Fruit fly (Drosophila melanogaster) whole organism, embryonic: ENCODE results near the gene NANS.

Experiments
- Antp ChIP-seq: fragments of 200-800 bp; sonication (Bioruptor generic); optimal IDR thresholded peaks from 3 replicates; lab custom pipeline; 2016; ENCODE audit warnings: missing biosample characterization, missing genetic modification characterization
- Bgb ChIP-seq: fragments of 200-800 bp; sonication (Bioruptor generic); IDR thresholded peaks from 2 replicates; pipeline ENCODE4 v1.3.6; 2022; ENCODE audit warnings: missing biosample characterization, missing genetic modification characterization; ENCODE audit not compliant: partially characterized antibody
- CG10959 ChIP-seq: fragments of 200-800 bp; sonication (Bioruptor generic); IDR thresholded peaks from 2 replicates; pipeline ENCODE4 v1.3.6; 2022; ENCODE audit warnings: missing biosample characterization, missing genetic modification characterization
- CG11456 ChIP-seq: fragments of 200-800 bp; sonication (Bioruptor generic); IDR thresholded peaks from 3 replicates; pipeline ENCODE4 v1.3.6; 2022; ENCODE audit warnings: missing biosample characterization, missing genetic modification characterization
- CG13287 ChIP-seq: fragments of 200-800 bp; sonication (Bioruptor generic); IDR thresholded peaks from 2 replicates; pipeline ENCODE4 v1.3.6; 2022; ENCODE audit warnings: missing biosample characterization, missing genetic modification characterization; ENCODE audit not compliant: partially characterized antibody
- CG14441 ChIP-seq: fragments of 200-800 bp; sonication (Bioruptor generic); IDR thresholded peaks from 2 replicates; pipeline ENCODE4 v1.3.6; 2022; ENCODE audit warnings: missing biosample characterization, missing genetic modification characterization
- CG1529 ChIP-seq: fragments of 200-800 bp; sonication (Bioruptor generic); optimal IDR thresholded peaks from 3 replicates; lab custom pipeline; 2018; ENCODE audit warnings: missing biosample characterization, missing genetic modification characterization
- CG16813 ChIP-seq: fragments of 200-800 bp; sonication (Bioruptor generic); IDR thresholded peaks from 3 replicates; pipeline ENCODE4 v1.3.6; 2022; ENCODE audit warnings: missing biosample characterization, missing genetic modification characterization; ENCODE audit not compliant: partially characterized antibody
- CG18262 ChIP-seq: fragments of 200-800 bp; optimal IDR thresholded peaks from 3 replicates; lab custom pipeline; 2019; ENCODE audit warnings: missing biosample characterization, mild to moderate bottlenecking, missing genetic modification characterization, moderate library complexity
- CG18599 ChIP-seq: fragments of 200-800 bp; sonication (Bioruptor generic); optimal IDR thresholded peaks from 3 replicates; lab custom pipeline; 2017; ENCODE audit warnings: missing biosample characterization, missing genetic modification characterization, mild to moderate bottlenecking, moderate library complexity, missing genetic modification reagents
- CG3995 ChIP-seq: fragments of 200-800 bp; sonication (Bioruptor generic); optimal IDR thresholded peaks from 3 replicates; lab custom pipeline; 2016; ENCODE audit warnings: missing biosample characterization, missing genetic modification characterization
- CG6175 ChIP-seq: fragments of 200-800 bp; sonication (Bioruptor generic); IDR thresholded peaks from 3 replicates; pipeline ENCODE4 v1.3.6; 2022; ENCODE audit warnings: missing biosample characterization, missing genetic modification characterization
- CG8359 ChIP-seq: fragments of 200-800 bp; sonication (Bioruptor generic); optimal IDR thresholded peaks from 2 replicates; lab custom pipeline; 2017; ENCODE audit warnings: missing biosample characterization, mild to moderate bottlenecking, missing genetic modification characterization, borderline replicate concordance
- CG9437 ChIP-seq: fragments of 200-800 bp; sonication (Bioruptor generic); optimal IDR thresholded peaks from 2 replicates; lab custom pipeline; 2018; ENCODE audit warnings: missing biosample characterization, mild to moderate bottlenecking, missing genetic modification characterization
- CTCF ChIP-seq: fragments of 200-800 bp; sonication (Bioruptor generic); optimal IDR thresholded peaks from 2 replicates; lab custom pipeline; 2017; ENCODE audit warnings: missing biosample characterization, mild to moderate bottlenecking, missing genetic modification characterization, moderate library complexity
- Drgx ChIP-seq: fragments of 200-800 bp; sonication (Bioruptor generic); IDR thresholded peaks from 2 replicates; pipeline ENCODE4 v1.3.6; 2022; ENCODE audit warnings: missing biosample characterization, missing genetic modification characterization
- H2.0 ChIP-seq: fragments of 200-800 bp; sonication (Bioruptor generic); IDR thresholded peaks from 2 replicates; pipeline ENCODE4 v1.3.6; 2022; ENCODE audit warnings: missing biosample characterization, missing genetic modification characterization
- Hmr ChIP-seq: fragments of 200-800 bp; sonication (Bioruptor generic); optimal IDR thresholded peaks from 3 replicates; lab custom pipeline; 2017; ENCODE audit warnings: mild to moderate bottlenecking, missing biosample characterization, missing genetic modification reagents, missing genetic modification characterization
- Hr78 ChIP-seq, 2 experiments: fragments of 200-800 bp in 1 of 2; fragments of >200 bp in 1 of 2; sonication (Bioruptor generic) in 1 of 2; optimal IDR thresholded peaks; 2 replicates each; lab custom pipeline; 2017 to 2019; ENCODE audit warnings: missing biosample characterization in 2 of 2, missing genetic modification characterization in 2 of 2, mild to moderate bottlenecking in 1 of 2, moderate library complexity in 1 of 2
- PHDP ChIP-seq: fragments of 200-800 bp; sonication (Bioruptor generic); optimal IDR thresholded peaks from 3 replicates; lab custom pipeline; 2018; ENCODE audit warnings: missing biosample characterization, mild to moderate bottlenecking, missing genetic modification characterization, moderate library complexity
- Ptx1 ChIP-seq: fragments of 200-800 bp; sonication (Bioruptor generic); IDR thresholded peaks from 2 replicates; pipeline ENCODE4 v1.3.6; 2022; ENCODE audit warnings: missing biosample characterization, missing genetic modification characterization
- Rfx ChIP-seq: fragments of 200-800 bp; sonication (Bioruptor generic); IDR thresholded peaks from 2 replicates; pipeline ENCODE4 v1.3.6; 2022; ENCODE audit warnings: missing biosample characterization, missing genetic modification characterization
- Sin3A ChIP-seq: fragments of >200 bp; optimal IDR thresholded peaks from 2 replicates; lab custom pipeline; 2018
- Six4 ChIP-seq: fragments of 200-800 bp; sonication (Bioruptor generic); optimal IDR thresholded peaks from 2 replicates; lab custom pipeline; 2016; ENCODE audit warnings: missing biosample characterization, missing genetic modification characterization
- Xbp1 ChIP-seq: fragments of 200-800 bp; sonication (Bioruptor generic); optimal IDR thresholded peaks from 3 replicates; lab custom pipeline; 2016; ENCODE audit warnings: missing biosample characterization, mild to moderate bottlenecking, missing genetic modification characterization
- amos ChIP-seq: fragments of 200-800 bp; sonication (Bioruptor generic); IDR thresholded peaks from 2 replicates; pipeline ENCODE4 v1.3.6; 2022; ENCODE audit warnings: missing biosample characterization, missing genetic modification characterization; ENCODE audit not compliant: partially characterized antibody
- ara ChIP-seq: fragments of 200-800 bp; sonication (Bioruptor generic); IDR thresholded peaks from 2 replicates; pipeline ENCODE4 v1.3.6; 2022; ENCODE audit warnings: missing biosample characterization, missing genetic modification characterization
- bab2 ChIP-seq: fragments of 200-800 bp; sonication (Bioruptor generic); optimal IDR thresholded peaks from 2 replicates; lab custom pipeline; 2016; ENCODE audit warnings: missing biosample characterization, missing genetic modification characterization
- cas ChIP-seq: fragments of 200-800 bp; sonication (Bioruptor generic); IDR thresholded peaks from 2 replicates; pipeline ENCODE4 v1.3.6; 2022; ENCODE audit warnings: missing biosample characterization, missing genetic modification characterization
- crp ChIP-seq, 2 experiments: fragments of 200-800 bp; sonication (Bioruptor generic); optimal IDR thresholded peaks; 2 replicates in 1 of 2; 3 replicates in 1 of 2; lab custom pipeline; 2017; ENCODE audit warnings: missing biosample characterization in 2 of 2, missing genetic modification characterization in 2 of 2, mild to moderate bottlenecking in 1 of 2, moderate library complexity in 1 of 2
- eve ChIP-seq, 2 experiments: fragments of >200 bp; optimal IDR thresholded peaks; 2 replicates each; lab custom pipeline; 2017; ENCODE audit warnings: missing biosample characterization in 2 of 2, missing genetic modification characterization in 2 of 2
- gcm2 ChIP-seq: fragments of 200-800 bp; sonication (Bioruptor generic); optimal IDR thresholded peaks from 2 replicates; lab custom pipeline; 2016; ENCODE audit warnings: missing biosample characterization, missing genetic modification characterization
- h ChIP-seq: fragments of >200 bp; optimal IDR thresholded peaks from 2 replicates; lab custom pipeline; 2017
- knrl ChIP-seq: fragments of 200-800 bp; sonication (Bioruptor generic); IDR thresholded peaks from 3 replicates; pipeline ENCODE4 v1.3.6; 2022; ENCODE audit warnings: missing biosample characterization, missing genetic modification characterization; ENCODE audit not compliant: partially characterized antibody
- sd ChIP-seq: fragments of 200-800 bp; sonication (Bioruptor generic); optimal IDR thresholded peaks from 3 replicates; lab custom pipeline; 2018; ENCODE audit warnings: missing biosample characterization, mild to moderate bottlenecking, missing genetic modification characterization, moderate library complexity
- stwl ChIP-seq: fragments of 200-800 bp; sonication (Bioruptor generic); optimal IDR thresholded peaks from 3 replicates; lab custom pipeline; 2018; ENCODE audit warnings: missing biosample characterization, mild to moderate bottlenecking, missing genetic modification characterization, moderate library complexity
- tll ChIP-seq, 2 experiments: fragments of 200-800 bp in 1 of 2; fragments of >200 bp in 1 of 2; sonication (Bioruptor generic) in 1 of 2; optimal IDR thresholded peaks; 2 replicates each; lab custom pipeline; 2017 to 2019; ENCODE audit warnings: missing biosample characterization in 2 of 2, missing genetic modification characterization in 2 of 2, mild to moderate bottlenecking in 1 of 2, moderate library complexity in 1 of 2
- tx ChIP-seq: fragments of 200-800 bp; sonication (Bioruptor generic); optimal IDR thresholded peaks from 2 replicates; lab custom pipeline; 2016; ENCODE audit warnings: missing biosample characterization, missing genetic modification characterization
- z ChIP-seq: fragments of 200-800 bp; sonication (Bioruptor generic); IDR thresholded peaks from 3 replicates; pipeline ENCODE4 v1.3.6; 2022; ENCODE audit warnings: missing biosample characterization, missing genetic modification characterization

Gene NANS

dm6 chr3R:12383784-12384183, 42.6 kb upstream of the NANS start:
- TF ChIP-seq bab2 (GFP tag; lab: Kevin White, UChicago) (no peak), CG13287 (peak; percentile 21; the same call in 1 of the 2 replicates), tll (GFP tag; optimal IDR thresholded peaks at IDR 0.05; lab: Kevin White, UChicago) (no peak), z (no peak), CG16813 (GFP tag; lab: Robert Waterston, UW) (peak; percentile 31; the same call in 1 of the 3 replicates), Bgb (GFP tag; lab: Robert Waterston, UW) (peak; percentile 20; the same call in 1 of the 2 replicates), CTCF (GFP tag; lab: Kevin White, UChicago) (peak; percentile 71), CG1529 (GFP tag; lab: Kevin White, UChicago) (no peak), amos (GFP tag; lab: Robert Waterston, UW) (peak; percentile 60), h (lab: Kevin White, UChicago) (no peak), CG11456 (GFP tag; lab: Robert Waterston, UW) (no peak), eve (GFP tag; optimal IDR thresholded peaks at IDR 0.05; lab: Kevin White, UChicago) (no peak), gcm2 (GFP tag; lab: Kevin White, UChicago) (no peak), knrl (GFP tag; lab: Robert Waterston, UW) (peak; percentile 27; the same call in 1 of the 3 replicates), stwl (tag; lab: Kevin White, UChicago) (peak; percentile 39), Xbp1 (GFP tag; lab: Kevin White, UChicago) (no peak), CG18599 (GFP tag; lab: Kevin White, UChicago) (no peak), CG18262 (no peak), tx (no peak), Antp (no peak), cas (no peak)

DNA sequence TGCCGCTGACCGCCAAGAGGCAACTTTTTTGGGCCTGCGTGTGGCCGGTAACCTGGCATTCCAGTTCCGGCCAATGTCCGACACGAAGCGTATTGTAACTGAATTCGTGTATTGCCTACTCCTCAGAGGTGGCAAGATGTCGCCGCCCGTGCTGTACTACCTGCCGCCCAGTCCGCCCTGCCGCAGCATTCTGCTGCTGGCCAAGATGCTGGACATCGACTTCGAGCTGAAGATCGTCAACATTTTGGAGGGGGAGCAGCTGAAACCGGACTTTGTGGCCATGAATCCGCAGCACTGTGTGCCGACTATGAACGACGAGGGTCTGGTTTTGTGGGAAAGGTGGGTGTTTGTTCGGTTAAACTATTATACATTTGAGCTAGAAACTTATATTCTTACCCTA, 42.1 kb upstream of the NANS start:
- TF ChIP-seq Drgx (0 out of 2 replicates have a peak, but pooled peaks have one; percentile 24), CG9437 (no peak), ara (GFP tag; lab: Robert Waterston, UW) (no peak), Rfx (GFP tag; lab: Robert Waterston, UW) (no peak), PHDP (tag; lab: Kevin White, UChicago) (no peak), CG3995 (GFP tag; lab: Kevin White, UChicago) (no peak), CG10959 (no peak), crp (GFP tag; optimal IDR thresholded peaks at IDR 0.05; lab: Kevin White, UChicago) (no peak), CG6175 (GFP tag; lab: Robert Waterston, UW) (peak; percentile 75; the same call in 1 of the 3 replicates)

DNA sequence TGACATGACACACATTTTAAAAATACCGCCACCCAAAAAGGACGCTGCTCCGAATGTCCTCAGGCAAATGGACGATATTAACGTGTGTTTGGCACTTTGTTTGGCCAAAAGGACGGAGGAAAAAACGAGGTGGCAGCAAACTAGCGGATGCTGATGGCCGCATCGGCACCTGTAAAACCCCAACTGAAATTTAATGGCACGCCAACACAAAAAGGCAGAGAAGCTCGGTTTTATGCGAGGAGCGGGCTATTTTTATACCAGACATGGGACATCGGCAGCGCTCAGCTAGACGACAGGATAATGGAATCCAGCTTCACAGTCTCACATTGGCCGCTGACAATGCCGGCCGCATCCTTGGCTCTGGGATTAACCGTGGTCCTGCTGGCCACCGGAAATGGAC, 40.4 kb upstream of the NANS start, which contains the start of gene Sol1:
TSS of gene Sol1 (plus strand) at position 301 of the 400 bp plus-strand sequence.
- TF ChIP-seq Hr78 (GFP tag; optimal IDR thresholded peaks at IDR 0.05; lab: Kevin White, UChicago) (no peak), CG14441 (GFP tag; lab: Robert Waterston, UW) (no peak), Hmr (GFP tag; lab: Kevin White, UChicago) (no peak), Sin3A (lab: Kevin White, UChicago) (no peak), H2.0 (no peak), Six4 (GFP tag; lab: Kevin White, UChicago) (no peak), Ptx1 (GFP tag; lab: Robert Waterston, UW) (no peak)

- TF ChIP-seq CG8359 (GFP tag; lab: Kevin White, UChicago) (peak; percentile 97), sd (tag; lab: Kevin White, UChicago) (no peak)
Measured at dm6 chr3R:12386965-12387364, 39.4 kb upstream of the NANS start, which contains the start of gene CG33098. CG33098 (plus strand) TSS chr3R:12387188.
